Worm (Caenorhabditis elegans) whole organism, L3 larva: ENCODE measurements around the gene F20G2.6.
A peak's percentile ranks its signal among the peaks of the same experiment; 100 is the strongest.

ENCODE experiments used
- ZK546.5 ChIP-seq: sonication (generic microtip); optimal IDR thresholded peaks from 2 replicates; lab custom pipeline; 2017; ENCODE audit warnings: missing biosample characterization, missing genetic modification characterization
- ama-1 ChIP-seq: fragments of 150-350 bp; optimal IDR thresholded peaks from 2 replicates; lab custom pipeline; 2018
- ceh-16 ChIP-seq: sonication (generic microtip); optimal IDR thresholded peaks from 2 replicates; lab custom pipeline; 2017; ENCODE audit warnings: missing biosample characterization, missing genetic modification characterization
- ceh-28 ChIP-seq: fragments of 150-350 bp; optimal IDR thresholded peaks from 2 replicates; lab custom pipeline; 2014; ENCODE audit warnings: missing biosample characterization, missing genetic modification reagents, missing genetic modification characterization
- ceh-82 ChIP-seq: fragments of 150-350 bp; optimal IDR thresholded peaks from 2 replicates; lab custom pipeline; 2014; ENCODE audit warnings: missing biosample characterization, missing genetic modification characterization
- ceh-9 ChIP-seq: sonication (generic microtip); optimal IDR thresholded peaks from 2 replicates; lab custom pipeline; 2018; ENCODE audit warnings: missing biosample characterization, missing genetic modification characterization
- egl-5 ChIP-seq: fragments of 150-350 bp; optimal IDR thresholded peaks from 2 replicates; lab custom pipeline; 2017; ENCODE audit warnings: missing biosample characterization, missing genetic modification reagents, missing genetic modification characterization, inconsistent platforms
- elt-2 ChIP-seq: sonication (generic microtip); optimal IDR thresholded peaks from 2 replicates; lab custom pipeline; 2016; ENCODE audit warnings: missing genetic modification reagents, mild to moderate bottlenecking, missing genetic modification characterization, missing compliant biosample characterization
- elt-3 ChIP-seq, 3 experiments: fragments of 150-350 bp in 1 of 3; sonication (generic microtip) in 2 of 3; optimal IDR thresholded peaks; 2 replicates in 2 of 3; 4 replicates in 1 of 3; lab custom pipeline; 2014 to 2017; ENCODE audit warnings: missing biosample characterization in 3 of 3, missing genetic modification characterization in 3 of 3
- eor-1 ChIP-seq, 2 experiments: fragments of 150-350 bp; optimal IDR thresholded peaks; 2 replicates each; lab custom pipeline; 2014 to 2018; ENCODE audit warnings: missing biosample characterization in 2 of 2, missing genetic modification characterization in 2 of 2
- fkh-10 ChIP-seq: sonication (generic microtip); optimal IDR thresholded peaks from 2 replicates; lab custom pipeline; 2017; ENCODE audit warnings: missing biosample characterization, missing genetic modification reagents, missing genetic modification characterization
- fkh-2 ChIP-seq: fragments of 150-350 bp; optimal IDR thresholded peaks from 2 replicates; lab custom pipeline; 2014; ENCODE audit warnings: missing biosample characterization, missing genetic modification reagents, missing genetic modification characterization
- fos-1 ChIP-seq: fragments of 150-350 bp; optimal IDR thresholded peaks from 2 replicates; lab custom pipeline; 2014; ENCODE audit warnings: missing biosample characterization, missing genetic modification characterization
- hmg-11 ChIP-seq: sonication (generic microtip); optimal IDR thresholded peaks from 2 replicates; lab custom pipeline; 2016; ENCODE audit warnings: missing genetic modification characterization, missing compliant biosample characterization
- jun-1 ChIP-seq: fragments of 150-350 bp; optimal IDR thresholded peaks from 2 replicates; lab custom pipeline; 2014; ENCODE audit warnings: missing biosample characterization, missing genetic modification reagents, missing genetic modification characterization
- lin-15B ChIP-seq: fragments of 150-350 bp; optimal IDR thresholded peaks from 2 replicates; lab custom pipeline; 2014; ENCODE audit warnings: missing biosample characterization, missing genetic modification characterization
- lin-39 ChIP-seq: fragments of 150-350 bp; optimal IDR thresholded peaks from 2 replicates; lab custom pipeline; 2018; ENCODE audit warnings: missing biosample characterization, missing genetic modification reagents, missing genetic modification characterization
- lsy-12 ChIP-seq: sonication (generic microtip); optimal IDR thresholded peaks from 2 replicates; lab custom pipeline; 2016; ENCODE audit warnings: mild to moderate bottlenecking, missing genetic modification characterization, missing compliant biosample characterization
- mml-1 ChIP-seq: fragments of 150-350 bp; sonication (generic microtip); optimal IDR thresholded peaks from 3 replicates; lab custom pipeline; 2014; ENCODE audit warnings: missing biosample characterization, missing genetic modification characterization
- nfya-1 ChIP-seq: sonication (generic microtip); optimal IDR thresholded peaks from 2 replicates; lab custom pipeline; 2017; ENCODE audit warnings: missing genetic modification characterization, mild to moderate bottlenecking, missing compliant biosample characterization, antibody characterized with exemption, moderate library complexity; ENCODE audit not compliant: insufficient read depth
- nhr-23 ChIP-seq: fragments of 150-350 bp; optimal IDR thresholded peaks from 2 replicates; lab custom pipeline; 2014; ENCODE audit warnings: missing biosample characterization, missing genetic modification reagents, missing genetic modification characterization
- nhr-237 ChIP-seq: fragments of 150-350 bp; optimal IDR thresholded peaks from 2 replicates; lab custom pipeline; 2014; ENCODE audit warnings: missing biosample characterization, missing genetic modification characterization
- nhr-28 ChIP-seq: fragments of 150-350 bp; optimal IDR thresholded peaks from 2 replicates; lab custom pipeline; 2014; ENCODE audit warnings: missing biosample characterization, missing genetic modification characterization
- nhr-43 ChIP-seq: sonication (generic microtip); optimal IDR thresholded peaks from 2 replicates; lab custom pipeline; 2016; ENCODE audit warnings: mild to moderate bottlenecking, missing genetic modification characterization, missing compliant biosample characterization; ENCODE audit not compliant: poor library complexity, severe bottlenecking
- nhr-67 ChIP-seq: fragments of 150-350 bp; optimal IDR thresholded peaks from 2 replicates; lab custom pipeline; 2014; ENCODE audit warnings: missing biosample characterization, missing genetic modification characterization
- nhr-77 ChIP-seq: fragments of 150-350 bp; optimal IDR thresholded peaks from 2 replicates; lab custom pipeline; 2014; ENCODE audit warnings: missing biosample characterization, missing genetic modification characterization
- pha-4 ChIP-seq: fragments of 150-350 bp; optimal IDR thresholded peaks from 2 replicates; lab custom pipeline; 2014; ENCODE audit warnings: missing biosample characterization, missing genetic modification reagents, missing genetic modification characterization
- pqm-1 ChIP-seq: fragments of 150-350 bp; optimal IDR thresholded peaks from 2 replicates; lab custom pipeline; 2017; ENCODE audit warnings: missing biosample characterization, missing genetic modification characterization, inconsistent platforms
- sea-2 ChIP-seq: fragments of 150-350 bp; sonication (generic microtip); optimal IDR thresholded peaks from 4 replicates; lab custom pipeline; 2014; ENCODE audit warnings: missing biosample characterization, missing genetic modification reagents, missing genetic modification characterization
- skn-1 ChIP-seq: fragments of 150-350 bp; optimal IDR thresholded peaks from 2 replicates; lab custom pipeline; 2014; ENCODE audit warnings: missing biosample characterization, missing genetic modification characterization
- unc-62 ChIP-seq: fragments of 150-350 bp; sonication (generic microtip); optimal IDR thresholded peaks from 4 replicates; lab custom pipeline; 2014; ENCODE audit warnings: missing biosample characterization, missing genetic modification reagents, missing genetic modification characterization
- ztf-11 ChIP-seq: fragments of 150-350 bp; optimal IDR thresholded peaks from 2 replicates; lab custom pipeline; 2014; ENCODE audit warnings: missing biosample characterization, missing genetic modification characterization
- ztf-4 ChIP-seq: fragments of 150-350 bp; optimal IDR thresholded peaks from 2 replicates; lab custom pipeline; 2014; ENCODE audit warnings: missing biosample characterization, missing genetic modification characterization

F20G2.6 gene

DNA sequence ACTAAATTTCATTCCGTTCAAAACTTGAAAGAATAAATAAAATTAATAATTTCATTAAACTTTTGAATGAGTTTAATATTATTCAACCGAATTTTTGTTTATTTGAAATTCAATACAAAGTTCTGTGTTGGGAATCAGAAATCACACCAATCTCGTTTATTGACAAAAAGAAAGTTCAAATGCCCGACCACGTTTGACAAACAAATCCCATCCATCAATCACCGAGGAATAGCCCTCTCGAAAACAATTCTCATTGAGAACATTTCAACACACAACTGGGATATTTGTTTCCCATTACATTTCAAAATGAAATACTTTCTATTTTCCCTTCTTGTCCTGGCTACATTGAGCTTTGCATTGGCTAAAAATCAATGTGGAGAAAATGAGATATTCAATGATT lies 15.0 kb downstream of the F20G2.6 start, which contains the start of gene F53C11.9:
TSS of gene F53C11.9 (plus strand) at position 159 of the 400 bp plus-strand sequence.
- no peak for TF ChIP-seq nhr-28 (tag; lab: Kevin White, UChicago)
- TF ChIP-seq egl-5, result peak; percentile 96
- TF ChIP-seq pha-4 (tag; lab: Kevin White, UChicago), result peak; percentile 52
- TF ChIP-seq lin-39 (tag; lab: Kevin White, UChicago), result peak; percentile 72
- peak; percentile 10 for TF ChIP-seq nfya-1 (tag; lab: Kevin White, UChicago)
- no peak for TF ChIP-seq ztf-4
- TF ChIP-seq ama-1 (lab: Kevin White, UChicago), result no peak
- TF ChIP-seq unc-62 (GFP tag; lab: Kevin White, UChicago), result peak; percentile 32

DNA sequence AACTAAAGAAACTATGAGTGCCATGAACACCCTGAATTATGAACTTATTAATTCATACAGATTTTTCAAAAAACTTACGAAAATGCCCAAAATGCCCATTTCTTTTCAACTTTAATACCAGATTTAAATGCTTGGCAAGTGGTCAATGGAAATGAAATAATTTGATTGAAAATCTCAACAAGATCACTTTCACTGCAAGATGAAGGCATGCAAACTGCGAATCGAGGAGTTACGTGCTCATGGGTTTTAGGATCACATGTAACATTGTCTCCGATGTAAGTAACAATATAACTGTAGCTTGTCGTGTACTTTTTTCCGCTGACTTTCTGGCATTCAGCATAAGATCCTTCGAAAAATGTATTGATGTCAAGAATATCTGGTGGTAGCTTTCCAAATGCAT lies 18.0 kb downstream of the F20G2.6 start:
- TF ChIP-seq ztf-11 (tag; lab: Kevin White, UChicago) (no peak), fos-1 (tag; lab: Kevin White, UChicago) (no peak), ztf-4 (no peak), nhr-77 (tag; lab: Kevin White, UChicago) (no peak), nfya-1 (tag; lab: Kevin White, UChicago) (no peak), unc-62 (GFP tag; lab: Kevin White, UChicago) (no peak), ZK546.5 (tag; lab: Kevin White, UChicago) (no peak), jun-1 (tag; lab: Kevin White, UChicago) (no peak), fkh-2 (tag; lab: Kevin White, UChicago) (no peak), nhr-43 (tag; lab: Kevin White, UChicago) (no peak), nhr-23 (no peak)

DNA sequence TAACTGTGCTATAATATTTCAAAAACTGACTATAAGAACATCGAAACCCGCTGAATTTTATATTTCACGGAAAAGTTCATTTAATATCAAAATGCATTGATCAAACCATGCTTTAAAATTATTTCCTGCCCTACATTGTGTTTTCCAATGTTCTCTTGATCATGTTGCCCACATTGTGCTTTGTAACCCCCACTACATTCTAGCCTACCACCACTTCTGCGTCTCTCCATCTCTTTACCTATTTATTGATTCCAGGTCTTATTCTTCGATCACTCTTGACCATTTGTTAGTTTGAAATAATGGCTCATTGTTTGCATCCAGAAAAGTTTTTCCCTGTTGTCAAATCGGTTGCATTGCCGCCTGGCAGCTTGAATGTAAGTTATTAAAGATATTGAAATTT lies 19.3 kb downstream of the F20G2.6 start, which contains the start of gene decr-1.1:
TSS of gene decr-1.1 (plus strand) at position 210 of the 400 bp plus-strand sequence.
- TF ChIP-seq nhr-77 (tag; lab: Kevin White, UChicago) (no peak), unc-62 (GFP tag; lab: Kevin White, UChicago) (no peak), ceh-28 (peak; percentile 28), nhr-23 (no peak), nhr-237 (tag; lab: Kevin White, UChicago) (no peak), nfya-1 (tag; lab: Kevin White, UChicago) (peak; percentile 7), ama-1 (lab: Kevin White, UChicago) (no peak), ZK546.5 (tag; lab: Kevin White, UChicago) (no peak), fkh-10 (GFP tag; lab: Kevin White, UChicago) (no peak), sea-2 (no peak), ztf-11 (tag; lab: Kevin White, UChicago) (no peak), elt-3 (tag; optimal IDR thresholded peaks at IDR 0.05; lab: Kevin White, UChicago) (no peak), elt-2 (tag; lab: Kevin White, UChicago) (peak; percentile 49), pqm-1 (peak; percentile 64), ceh-82 (tag; lab: Kevin White, UChicago) (no peak), skn-1 (tag; lab: Kevin White, UChicago) (no peak), pha-4 (tag; lab: Kevin White, UChicago) (peak; percentile 37), nhr-67 (tag; lab: Kevin White, UChicago) (no peak), egl-5 (no peak)
- TF ChIP-seq, all 47 proteins: peak for 5

DNA sequence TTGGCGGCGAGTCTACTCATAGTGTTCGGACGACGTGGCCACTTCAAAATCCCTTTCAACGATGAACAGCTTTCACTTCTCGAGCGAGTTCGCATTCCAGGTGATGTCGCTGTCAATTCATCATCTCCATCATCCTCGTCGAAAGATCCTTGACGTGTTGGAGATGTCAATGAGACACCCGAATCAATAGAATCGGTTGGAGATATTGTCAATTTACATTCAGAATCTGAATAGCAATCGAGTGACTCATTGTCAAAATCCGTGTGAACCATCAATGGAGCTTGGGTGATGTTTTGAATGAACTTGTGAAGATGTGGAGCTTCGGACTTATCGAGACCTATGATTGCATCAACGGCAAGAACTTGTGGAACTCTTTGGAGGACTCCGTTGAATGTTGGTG lies 22.9 kb downstream of the F20G2.6 start:
- no peak for TF ChIP-seq unc-62 (GFP tag; lab: Kevin White, UChicago)
- no peak for TF ChIP-seq pqm-1
- TF ChIP-seq elt-3 (tag; optimal IDR thresholded peaks at IDR 0.05; lab: Kevin White, UChicago), result no peak

DNA sequence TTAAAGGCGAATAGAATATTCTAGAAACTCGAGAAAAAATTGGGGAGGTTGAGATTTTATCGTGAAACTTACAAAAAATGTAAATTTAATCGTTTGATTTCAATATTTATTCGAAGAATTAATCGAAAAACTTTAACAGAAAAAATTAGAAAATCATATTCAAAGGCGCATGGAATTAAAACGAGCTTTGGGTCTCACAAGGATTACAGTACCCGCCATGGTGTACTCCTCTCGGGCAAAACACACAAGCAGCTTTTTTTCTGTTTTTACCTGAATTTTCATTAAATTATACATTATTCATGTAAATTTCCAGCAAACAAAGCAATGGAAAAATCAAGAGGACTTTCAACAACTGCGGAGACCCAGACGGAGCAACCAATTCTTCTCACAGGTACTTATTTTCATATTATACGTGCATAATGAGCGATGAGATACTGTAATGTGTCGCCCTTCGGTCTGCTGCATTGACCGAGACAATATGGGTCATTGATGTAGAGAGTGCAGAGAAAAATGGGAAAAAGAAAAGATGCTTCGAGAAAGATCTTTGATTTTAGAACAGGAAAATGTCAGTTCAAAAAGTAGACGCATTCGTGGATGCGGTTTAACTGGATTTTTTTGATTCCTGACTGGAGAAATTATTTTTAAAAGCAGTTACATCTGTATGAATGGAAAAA lies 24.5 kb downstream of the F20G2.6 start, which contains the start of the genes F53C11.4 and F53C11.5:
TSS of gene F53C11.4 (minus strand) at position 128 of the 674 bp plus-strand sequence.
TSS of gene F53C11.5 (plus strand) at position 325 of the 674 bp plus-strand sequence.
- peak; percentile 88 for TF ChIP-seq pha-4 (tag; lab: Kevin White, UChicago)
- TF ChIP-seq pqm-1, result peak; percentile 46
- peak; percentile 69 for TF ChIP-seq elt-2 (tag; lab: Kevin White, UChicago)
- TF ChIP-seq nfya-1 (tag; lab: Kevin White, UChicago), result peak; percentile 45
- TF ChIP-seq lsy-12, result peak; percentile 36
- peak; percentile 91 for TF ChIP-seq nhr-23
- TF ChIP-seq nhr-67 (tag; lab: Kevin White, UChicago), result no peak
- peak; percentile 3 for TF ChIP-seq hmg-11
- peak; percentile 29 for TF ChIP-seq ama-1 (lab: Kevin White, UChicago)
- no peak for TF ChIP-seq eor-1 (tag; optimal IDR thresholded peaks at IDR 0.05; lab: Kevin White, UChicago)
- no peak for TF ChIP-seq mml-1 (tag; lab: Kevin White, UChicago)
- TF ChIP-seq lin-39 (tag; lab: Kevin White, UChicago), result peak; percentile 48
- TF ChIP-seq ceh-28, result peak; percentile 30
- TF ChIP-seq ceh-16 (tag; lab: Kevin White, UChicago), result no peak
- no peak for TF ChIP-seq ztf-11 (tag; lab: Kevin White, UChicago)
- TF ChIP-seq ceh-9 (tag; lab: Kevin White, UChicago), result no peak
- TF ChIP-seq jun-1 (tag; lab: Kevin White, UChicago), result peak; percentile 66
- peak; percentile 3 for TF ChIP-seq lin-15B (tag; lab: Kevin White, UChicago)
